Worm (Caenorhabditis elegans): ENCODE measurements around the gene srd-55.

DNA sequence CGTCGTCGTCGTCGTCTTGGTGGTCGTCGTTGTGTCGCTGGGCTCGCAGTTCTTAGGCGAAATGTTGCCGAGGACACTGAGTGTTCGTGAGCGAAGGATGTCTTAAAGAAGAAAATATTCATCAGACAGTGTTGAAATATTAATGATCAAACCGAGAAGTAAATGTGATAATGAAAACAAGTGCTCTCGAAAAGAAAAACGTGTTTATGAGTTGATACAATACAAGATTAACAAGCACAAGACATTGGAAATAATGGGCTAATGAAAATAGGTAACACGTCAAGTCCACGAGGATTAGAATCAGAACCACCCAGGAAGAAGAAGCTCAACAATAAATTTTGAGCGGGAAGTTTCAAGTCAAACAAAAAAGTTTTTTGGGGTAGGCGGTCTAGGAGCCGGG, 3.6 kb downstream of the srd-55 start, which contains the start of gene K02A2.5:
- TF ChIP-seq blmp-1 (tag; optimal IDR thresholded peaks at IDR 0.05; ENCODE audit: insufficient read depth) (no peak), ceh-82 (tag; optimal IDR thresholded peaks at IDR 0.05) (no peak), zag-1 (tag; optimal IDR thresholded peaks at IDR 0.05) (no peak), skn-1 (tag; optimal IDR thresholded peaks at IDR 0.05) (no peak), nhr-23 (tag; optimal IDR thresholded peaks at IDR 0.05) (no peak)

Measured in whole organism, L2 larva.